Worm (Caenorhabditis elegans): ENCODE results near the gene lgc-31.

The lgc-31 gene

ce11 chrV:15465032-15465727 lies 56.6 kb downstream of the lgc-31 start, which contains the start of gene pqn-71:
TSS of gene pqn-71 (plus strand) at chrV:15465677.
- TF ChIP-seq lsy-2 (tag; optimal IDR thresholded peaks at IDR 0.05) (peak; percentile 71 to 85), nhr-21 (tag; optimal IDR thresholded peaks at IDR 0.05) (peak; percentile 82), gmeb-1 (tag; optimal IDR thresholded peaks at IDR 0.05) (peak; percentile 81), skn-1 (tag; optimal IDR thresholded peaks at IDR 0.05) (no peak), zag-1 (tag; optimal IDR thresholded peaks at IDR 0.05) (peak; percentile 57), lin-39 (tag; optimal IDR thresholded peaks at IDR 0.05) (no peak), ztf-1 (GFP tag; conservative IDR thresholded peaks at IDR 0.05) (no peak), mdl-1 (tag; optimal IDR thresholded peaks at IDR 0.05) (peak; percentile 11 to 76), blmp-1 (tag; optimal IDR thresholded peaks at IDR 0.05; ENCODE audit: insufficient read depth) (no peak), alr-1 (tag; optimal IDR thresholded peaks at IDR 0.05) (peak; percentile 8), sem-4 (tag; optimal IDR thresholded peaks at IDR 0.05) (peak; percentile 63), ama-1 (optimal IDR thresholded peaks at IDR 0.05) (no peak), sma-3 (GFP tag; optimal IDR thresholded peaks at IDR 0.05) (peak; percentile 91), elt-1 (tag; optimal IDR thresholded peaks at IDR 0.05) (no peak), ztf-4 (tag; optimal IDR thresholded peaks at IDR 0.05) (no peak), nhr-237 (tag; optimal IDR thresholded peaks at IDR 0.05) (no peak), aly-2 (tag; optimal IDR thresholded peaks at IDR 0.05) (no peak), sma-9 (GFP tag; optimal IDR thresholded peaks at IDR 0.05) (peak; percentile 74), sma-9 (tag; optimal IDR thresholded peaks at IDR 0.05) (no peak), Y55F3AM.14 (GFP tag; optimal IDR thresholded peaks at IDR 0.05) (peak; percentile 79), nhr-77 (tag; optimal IDR thresholded peaks at IDR 0.05) (no peak), unc-39 (tag; optimal IDR thresholded peaks at IDR 0.05) (no peak), lin-11 (tag; optimal IDR thresholded peaks at IDR 0.05) (peak; percentile 66), fos-1 (tag; optimal IDR thresholded peaks at IDR 0.05) (peak; percentile 94), nhr-12 (tag; optimal IDR thresholded peaks at IDR 0.05) (no peak), unc-55 (GFP tag; optimal IDR thresholded peaks at IDR 0.05) (peak; percentile 69), lin-13 (GFP tag; optimal IDR thresholded peaks at IDR 0.05) (peak; percentile 74), ceh-82 (tag; optimal IDR thresholded peaks at IDR 0.05) (peak; percentile 16), crh-2 (tag; optimal IDR thresholded peaks at IDR 0.05) (peak; percentile 91), F13H6.1 (tag; optimal IDR thresholded peaks at IDR 0.05) (peak; percentile 74), egl-27 (tag; optimal IDR thresholded peaks at IDR 0.05) (peak; percentile 80), ZK546.5 (tag; optimal IDR thresholded peaks at IDR 0.05) (no peak), nhr-11 (tag; optimal IDR thresholded peaks at IDR 0.05) (peak; percentile 65), dmd-4 (tag; optimal IDR thresholded peaks at IDR 0.05) (no peak), nhr-25 (tag; optimal IDR thresholded peaks at IDR 0.05) (no peak), mab-5 (tag; optimal IDR thresholded peaks at IDR 0.05) (peak; percentile 46), snpc-4 (tag; optimal IDR thresholded peaks at IDR 0.05) (peak; percentile 58), elt-3 (tag; optimal IDR thresholded peaks at IDR 0.05) (no peak), C34F6.9 (tag; optimal IDR thresholded peaks at IDR 0.05) (peak; percentile 52), mbf-1 (tag; optimal IDR thresholded peaks at IDR 0.05) (peak; percentile 10), nhr-23 (tag; optimal IDR thresholded peaks at IDR 0.05) (no peak), ceh-16 (tag; optimal IDR thresholded peaks at IDR 0.05) (no peak), nhr-10 (tag; optimal IDR thresholded peaks at IDR 0.05) (peak; percentile 26), ztf-11 (tag; optimal IDR thresholded peaks at IDR 0.05) (no peak), nhr-6 (tag; optimal IDR thresholded peaks at IDR 0.05) (no peak), R02D3.7 (tag; optimal IDR thresholded peaks at IDR 0.05) (no peak), nhr-129 (tag; optimal IDR thresholded peaks at IDR 0.05) (peak; percentile 69), unc-62 (GFP tag; optimal IDR thresholded peaks at IDR 0.05) (no peak), peb-1 (tag; optimal IDR thresholded peaks at IDR 0.05) (no peak)
